Worm (Caenorhabditis elegans) whole organism, L1 larva: Measurements from ENCODE around the gene gnrr-5.

ENCODE experiments used
- F16B12.6 ChIP-seq: fragments of 150-350 bp; optimal IDR thresholded peaks from 2 replicates; lab custom pipeline; 2014; ENCODE audit warnings: missing biosample characterization, missing genetic modification characterization
- efl-3 ChIP-seq: fragments of 200-800 bp; sonication (Bioruptor generic); optimal IDR thresholded peaks from 2 replicates; lab custom pipeline; 2018; ENCODE audit warnings: mild to moderate bottlenecking, missing genetic modification characterization, missing compliant biosample characterization
- elt-2 ChIP-seq: sonication (generic microtip); optimal IDR thresholded peaks from 2 replicates; lab custom pipeline; 2016; ENCODE audit warnings: missing genetic modification characterization, mild to moderate bottlenecking, inconsistent platforms, missing compliant biosample characterization, missing genetic modification reagents
- ets-5 ChIP-seq: fragments of 200-800 bp; sonication (Bioruptor generic); IDR thresholded peaks from 2 replicates; pipeline ENCODE4 v1.3.6; 2022; ENCODE audit warnings: missing genetic modification characterization, missing compliant biosample characterization
- hpl-2 ChIP-seq: fragments of 150-350 bp; optimal IDR thresholded peaks from 2 replicates; lab custom pipeline; 2014; ENCODE audit warnings: missing biosample characterization, missing genetic modification reagents, missing genetic modification characterization
- lin-14 ChIP-seq: fragments of 200-800 bp; sonication (Bioruptor generic); optimal IDR thresholded peaks from 2 replicates; lab custom pipeline; 2018; ENCODE audit warnings: mild to moderate bottlenecking, missing genetic modification characterization, moderate library complexity, missing compliant biosample characterization
- mep-1 ChIP-seq: fragments of 150-350 bp; optimal IDR thresholded peaks from 2 replicates; lab custom pipeline; 2014; ENCODE audit warnings: missing biosample characterization, missing genetic modification characterization
- nhr-237 ChIP-seq: fragments of 150-350 bp; optimal IDR thresholded peaks from 2 replicates; lab custom pipeline; 2014; ENCODE audit warnings: missing biosample characterization, missing genetic modification characterization
- nhr-47 ChIP-seq: sonication (generic microtip); optimal IDR thresholded peaks from 2 replicates; lab custom pipeline; 2016; ENCODE audit warnings: mild to moderate bottlenecking, missing genetic modification characterization, moderate library complexity, missing compliant biosample characterization
- pqm-1 ChIP-seq: sonication (generic microtip); optimal IDR thresholded peaks from 3 replicates; lab custom pipeline; 2017; ENCODE audit warnings: missing biosample characterization, missing genetic modification characterization
- rnt-1 ChIP-seq: sonication (generic microtip); optimal IDR thresholded peaks from 2 replicates; lab custom pipeline; 2016; ENCODE audit warnings: mild to moderate bottlenecking, missing genetic modification characterization, moderate library complexity, missing compliant biosample characterization
- ztf-11 ChIP-seq, 2 experiments: sonication (generic microtip); optimal IDR thresholded peaks; 2 replicates each; lab custom pipeline; 2016 to 2017; ENCODE audit warnings: missing genetic modification characterization in 2 of 2, missing biosample characterization in 1 of 2, missing compliant biosample characterization in 1 of 2

ce11 chrV:4428202-4428601 is 26.3 kb downstream of the gnrr-5 start, which contains the start of gene Y47D7A.11:
- TF ChIP-seq ets-5, result no peak
- no peak for TF ChIP-seq nhr-47 (tag; lab: Kevin White, UChicago)
- no peak for TF ChIP-seq elt-2
- no peak for TF ChIP-seq nhr-237 (tag; lab: Kevin White, UChicago)
- TF ChIP-seq lin-14, result no peak
- TF ChIP-seq ztf-11 (tag; optimal IDR thresholded peaks at IDR 0.05; lab: Kevin White, UChicago), result no peak
- no peak for TF ChIP-seq pqm-1
- no peak for TF ChIP-seq efl-3 (GFP tag; lab: Kevin White, UChicago)
- TF ChIP-seq rnt-1, result no peak
- no peak for TF ChIP-seq F16B12.6
- no peak for TF ChIP-seq mep-1 (tag; lab: Kevin White, UChicago)
- no peak for TF ChIP-seq hpl-2 (GFP tag; lab: Kevin White, UChicago)
